Worm (Caenorhabditis elegans) whole organism, L3 larva: ENCODE results near the gene gly-4.

Source experiments
- ceh-16 ChIP-seq: sonication (generic microtip); optimal IDR thresholded peaks from 2 replicates; lab custom pipeline; 2017; ENCODE audit warnings: missing biosample characterization, missing genetic modification characterization
- nhr-237 ChIP-seq: fragments of 150-350 bp; optimal IDR thresholded peaks from 2 replicates; lab custom pipeline; 2014; ENCODE audit warnings: missing biosample characterization, missing genetic modification characterization
- tbx-2 ChIP-seq: sonication (generic microtip); optimal IDR thresholded peaks from 2 replicates; lab custom pipeline; 2016; ENCODE audit warnings: mild to moderate bottlenecking, missing genetic modification characterization, missing compliant biosample characterization
- unc-62 ChIP-seq: fragments of 150-350 bp; sonication (generic microtip); optimal IDR thresholded peaks from 4 replicates; lab custom pipeline; 2014; ENCODE audit warnings: missing biosample characterization, missing genetic modification reagents, missing genetic modification characterization

- TF ChIP-seq unc-62 (no peak), tbx-2 (tag; lab: Kevin White, UChicago) (no peak), ceh-16 (no peak), nhr-237 (tag; lab: Kevin White, UChicago) (no peak)
Measured at ce11 chrV:19831588-19831987, 63.6 kb downstream of the gly-4 start.
